Fruit fly (Drosophila melanogaster) Kc167 (cell line): Measurements from ENCODE around the gene Epp.

ENCODE experiments used
- Myc ChIP-seq: fragments of >200 bp; optimal IDR thresholded peaks from 2 replicates; lab custom pipeline; 2017; ENCODE audit warnings: missing external identifiers
- Sin3A ChIP-seq: fragments of >200 bp; optimal IDR thresholded peaks from 2 replicates; lab custom pipeline; 2018; ENCODE audit warnings: missing external identifiers
- h ChIP-seq: fragments of >200 bp; optimal IDR thresholded peaks from 3 replicates; lab custom pipeline; 2018; ENCODE audit warnings: missing external identifiers
- insv ChIP-seq: fragments of >200 bp; optimal IDR thresholded peaks from 3 replicates; lab custom pipeline; 2018; ENCODE audit warnings: missing external identifiers
- psq ChIP-seq: fragments of >200 bp; optimal IDR thresholded peaks from 2 replicates; lab custom pipeline; 2017; ENCODE audit warnings: missing external identifiers
- ttk ChIP-seq: sonication (Bioruptor generic); optimal IDR thresholded peaks from 2 replicates; lab custom pipeline; 2017; ENCODE audit warnings: missing external identifiers

The Epp gene

DNA sequence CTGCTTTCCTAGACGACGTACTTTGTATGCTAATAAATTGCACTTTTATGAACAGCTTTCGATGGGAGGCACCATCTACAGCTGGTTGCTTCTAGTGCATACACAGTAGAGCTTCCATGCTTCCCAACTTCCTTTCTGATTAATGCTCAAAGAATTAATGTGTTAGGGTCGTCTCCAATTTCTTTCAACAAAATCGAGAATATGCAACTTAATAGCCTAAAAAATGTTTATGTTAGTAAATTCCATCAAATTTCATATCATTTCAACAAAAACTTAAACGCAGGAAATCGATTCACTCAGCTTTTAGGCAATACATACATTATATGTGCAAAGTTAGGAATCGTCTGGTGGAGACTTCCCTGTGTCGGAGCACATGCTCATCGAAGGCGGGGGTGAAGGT, 31.4 kb upstream of the Epp start:
- TF ChIP-seq Sin3A (lab: Kevin White, UChicago), result no peak
- no peak for TF ChIP-seq psq (lab: Kevin White, UChicago)
- no peak for TF ChIP-seq Myc (lab: Kevin White, UChicago)
- TF ChIP-seq insv (lab: Kevin White, UChicago), result no peak
- TF ChIP-seq ttk (lab: Kevin White, UChicago), result no peak
- TF ChIP-seq h, result no peak

dm6 chr3R:24021895-24022294, 29.2 kb upstream of the Epp start:
- TF ChIP-seq psq (lab: Kevin White, UChicago) (no peak), h (no peak), Myc (lab: Kevin White, UChicago) (no peak), Sin3A (lab: Kevin White, UChicago) (no peak), insv (lab: Kevin White, UChicago) (no peak), ttk (lab: Kevin White, UChicago) (no peak)

- TF ChIP-seq ttk (lab: Kevin White, UChicago) (no peak), insv (lab: Kevin White, UChicago) (no peak), Myc (lab: Kevin White, UChicago) (no peak), h (no peak), psq (lab: Kevin White, UChicago) (no peak), Sin3A (lab: Kevin White, UChicago) (no peak)
These were observed 24.9 kb upstream of the Epp start for dm6 chr3R:24017648-24018047.

DNA sequence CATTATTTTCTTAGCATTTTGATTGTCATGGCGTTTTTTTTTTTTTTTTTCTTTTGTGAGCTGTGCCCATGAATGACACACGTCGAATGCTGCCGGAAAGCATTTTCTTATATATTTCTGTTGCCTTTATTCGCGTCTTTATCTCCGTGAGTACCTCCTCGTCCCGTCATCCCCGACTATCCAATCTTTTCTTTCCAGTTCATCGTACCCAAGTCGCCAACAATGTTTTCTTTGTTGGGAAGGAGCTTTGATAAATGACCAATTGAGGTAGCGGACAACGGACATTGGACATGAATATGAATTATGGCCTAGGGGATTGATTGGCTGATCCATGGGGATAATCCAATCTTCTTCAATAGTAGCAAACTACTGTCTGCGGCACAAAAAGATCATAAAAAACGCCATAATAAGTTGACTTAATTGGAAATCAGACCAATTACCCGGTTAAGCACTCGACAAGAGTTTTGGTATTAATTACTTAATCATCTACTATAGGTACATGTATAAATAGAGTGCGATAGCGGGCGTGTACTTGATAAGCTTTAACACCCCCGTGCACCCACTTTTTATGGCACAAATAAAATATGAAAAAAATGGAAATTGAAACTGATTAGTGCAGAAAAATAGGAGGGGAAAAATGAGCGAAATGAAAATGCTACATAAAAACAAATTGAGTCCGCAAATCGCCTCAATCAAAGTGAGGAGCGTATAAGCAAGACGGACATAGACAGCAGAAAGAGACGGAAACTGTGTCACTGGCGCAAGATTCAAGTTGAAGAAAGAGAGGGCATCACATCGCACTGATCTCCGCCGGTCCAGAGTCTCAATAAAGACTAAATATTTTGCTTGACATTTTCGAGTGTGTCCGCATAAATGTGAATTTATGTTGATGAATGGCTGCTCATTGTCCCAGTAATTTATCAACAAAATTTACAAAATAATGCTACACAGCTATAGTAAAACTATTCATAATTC, 23.5 kb upstream of the Epp start:
- TF ChIP-seq Myc (lab: Kevin White, UChicago), result no peak
- TF ChIP-seq ttk (lab: Kevin White, UChicago), result no peak
- TF ChIP-seq Sin3A (lab: Kevin White, UChicago), result no peak
- no peak for TF ChIP-seq insv (lab: Kevin White, UChicago)
- no peak for TF ChIP-seq psq (lab: Kevin White, UChicago)
- no peak for TF ChIP-seq h

- no peak for TF ChIP-seq h
- no peak for TF ChIP-seq insv (lab: Kevin White, UChicago)
- no peak for TF ChIP-seq psq (lab: Kevin White, UChicago)
- TF ChIP-seq Myc (lab: Kevin White, UChicago), result no peak
- TF ChIP-seq ttk (lab: Kevin White, UChicago), result no peak
- no peak for TF ChIP-seq Sin3A (lab: Kevin White, UChicago)
These were observed 22.7 kb upstream of the Epp start for dm6 chr3R:24015449-24015848.

DNA sequence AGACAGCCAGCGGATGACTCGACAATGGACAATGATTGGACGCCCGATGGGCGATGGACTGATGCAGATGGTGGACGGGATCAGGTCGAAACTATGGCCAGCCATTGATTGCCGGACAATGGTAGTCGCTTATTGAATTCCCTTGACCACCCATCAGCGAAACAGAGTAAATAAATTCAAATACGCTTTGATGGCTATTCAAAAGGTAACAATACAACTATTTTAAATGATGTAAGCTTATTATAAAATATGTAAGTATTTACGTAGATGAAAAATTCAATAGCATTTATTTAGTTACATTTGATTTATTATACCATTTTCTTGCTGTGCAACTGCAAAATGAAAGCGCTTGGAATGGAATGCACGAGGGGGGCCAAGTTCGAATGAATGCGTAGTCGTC, 21.9 kb upstream of the Epp start:
- no peak for TF ChIP-seq Sin3A (lab: Kevin White, UChicago)
- TF ChIP-seq ttk (lab: Kevin White, UChicago), result no peak
- TF ChIP-seq Myc (lab: Kevin White, UChicago), result no peak
- TF ChIP-seq h, result no peak
- TF ChIP-seq psq (lab: Kevin White, UChicago), result no peak
- no peak for TF ChIP-seq insv (lab: Kevin White, UChicago)

DNA sequence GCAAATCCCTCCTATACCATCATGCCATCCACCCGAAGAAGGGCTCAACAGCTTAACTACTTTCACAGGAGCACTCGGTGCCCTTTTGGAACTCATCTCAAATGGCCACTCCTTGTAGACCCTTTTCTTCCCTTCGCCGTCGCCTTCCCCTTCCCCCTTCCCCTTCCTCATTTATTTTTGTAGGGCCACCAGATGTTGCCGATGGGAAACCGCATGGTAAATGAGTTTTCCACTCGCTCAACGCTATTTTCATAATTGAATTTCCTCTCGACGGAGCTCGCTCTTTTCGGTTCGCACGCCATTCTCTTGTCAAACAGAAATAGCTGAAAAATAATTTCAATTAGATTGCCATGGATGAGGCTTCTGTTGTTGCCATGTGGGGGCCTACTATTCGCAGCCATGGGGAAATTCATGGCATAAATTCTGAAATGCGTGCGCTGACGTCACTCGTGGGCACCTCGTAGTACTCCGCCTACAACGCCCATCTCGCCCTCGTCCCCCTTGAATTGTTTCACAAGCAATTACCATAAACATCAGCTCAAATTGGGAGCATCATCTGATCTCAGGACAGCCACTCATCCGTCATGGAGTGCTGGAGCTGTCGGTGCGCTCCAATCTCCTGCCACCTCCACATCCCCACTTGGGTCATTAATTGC, 19.4 kb upstream of the Epp start:
- TF ChIP-seq Sin3A (lab: Kevin White, UChicago) (no peak), insv (lab: Kevin White, UChicago) (no peak), psq (lab: Kevin White, UChicago) (no peak), Myc (lab: Kevin White, UChicago) (no peak), h (no peak), ttk (lab: Kevin White, UChicago) (no peak)

DNA sequence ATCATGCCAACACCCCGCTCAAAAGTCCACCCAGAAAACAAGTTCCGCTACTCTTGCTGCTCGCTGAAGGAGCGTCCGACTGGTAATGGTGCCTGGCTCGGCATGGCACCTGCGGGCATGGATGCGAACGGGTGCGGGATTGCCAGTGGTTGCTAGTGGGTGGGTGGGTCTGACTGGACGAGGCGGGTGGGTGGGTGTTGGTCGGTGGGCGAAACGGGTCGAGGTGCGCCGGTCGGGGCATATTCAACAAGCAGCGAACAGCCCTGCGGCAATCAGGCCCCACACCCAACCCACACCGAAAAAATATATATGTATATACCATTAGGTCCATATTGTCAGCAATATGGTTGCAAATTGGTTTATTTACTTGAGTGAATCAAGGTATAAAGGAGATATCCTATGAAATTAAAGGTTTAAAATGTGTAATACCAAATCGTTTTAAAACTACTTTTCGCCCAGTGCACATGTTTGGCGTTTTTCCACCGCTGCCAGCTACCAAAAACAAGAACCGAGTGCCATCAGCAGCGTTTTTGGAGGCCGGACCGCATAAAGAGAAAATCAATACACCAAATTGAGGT, 18.0 kb upstream of the Epp start:
- no peak for TF ChIP-seq psq (lab: Kevin White, UChicago)
- no peak for TF ChIP-seq Myc (lab: Kevin White, UChicago)
- TF ChIP-seq insv (lab: Kevin White, UChicago), result no peak

dm6 chr3R:24008887-24009286, 16.2 kb upstream of the Epp start:
- TF ChIP-seq insv (lab: Kevin White, UChicago), result no peak
- no peak for TF ChIP-seq h
- TF ChIP-seq psq (lab: Kevin White, UChicago), result no peak
- TF ChIP-seq Myc (lab: Kevin White, UChicago), result no peak
- TF ChIP-seq ttk (lab: Kevin White, UChicago), result no peak
- no peak for TF ChIP-seq Sin3A (lab: Kevin White, UChicago)

dm6 chr3R:24007775-24008506, 15.2 kb upstream of the Epp start:
- TF ChIP-seq ttk (lab: Kevin White, UChicago) (no peak), Myc (lab: Kevin White, UChicago) (no peak), insv (lab: Kevin White, UChicago) (no peak), h (no peak)
